Fruit fly (Drosophila melanogaster): ENCODE measurements around the gene Nmdmc.

Nmdmc gene

DNA sequence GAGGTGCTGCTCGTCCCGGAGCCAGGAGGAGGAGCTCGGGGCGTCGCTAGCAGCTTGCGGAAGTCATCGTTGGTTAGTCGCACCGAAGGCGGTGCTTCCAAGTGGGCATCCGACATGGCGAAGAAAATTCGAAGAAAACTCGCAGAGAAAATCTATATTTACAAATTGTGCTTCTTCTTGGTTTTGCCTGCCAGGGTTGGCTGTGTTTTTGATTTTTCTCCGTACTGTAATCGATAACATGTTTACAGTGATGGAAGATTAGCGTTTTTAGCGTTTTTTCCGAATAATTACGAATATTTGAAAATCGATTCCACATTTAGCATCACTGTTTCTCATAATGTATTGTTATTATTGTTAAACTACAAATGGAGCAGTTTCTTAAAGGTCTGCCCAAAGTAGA, 14.5 kb upstream of the Nmdmc start, which contains the start of the genes beag and Ada (continued):
- TF ChIP-seq crc (GFP tag; optimal IDR thresholded peaks at IDR 0.05), result no peak
- TF ChIP-seq wdn (GFP tag; IDR thresholded peaks at IDR 0.05), result no peak
- no peak for TF ChIP-seq CG6654 (GFP tag; optimal IDR thresholded peaks at IDR 0.05)
- TF ChIP-seq CG4404 (GFP tag; IDR thresholded peaks at IDR 0.05), result no peak
- TF ChIP-seq ERR (GFP tag; optimal IDR thresholded peaks at IDR 0.05), result peak; percentile 2
- TF ChIP-seq Ssrp (tag; optimal IDR thresholded peaks at IDR 0.05), result peak; percentile 16
- no peak for TF ChIP-seq D19A (tag; optimal IDR thresholded peaks at IDR 0.05)
- TF ChIP-seq nom (GFP tag; optimal IDR thresholded peaks at IDR 0.05), result peak; percentile 7
- TF ChIP-seq CG4360 (GFP tag; IDR thresholded peaks at IDR 0.05), result no peak
- TF ChIP-seq so (GFP tag; IDR thresholded peaks at IDR 0.05), result peak; percentile 39; the same call in 1 of the 3 replicates
- TF ChIP-seq fu2 (GFP tag; optimal IDR thresholded peaks at IDR 0.05), result peak; percentile 29
- TF ChIP-seq trem (tag; optimal IDR thresholded peaks at IDR 0.05), result peak; percentile 51
- no peak for TF ChIP-seq HHEX (GFP tag; optimal IDR thresholded peaks at IDR 0.05)
- TF ChIP-seq Sry-δ (GFP tag; optimal IDR thresholded peaks at IDR 0.05), result peak; percentile 69
- peak; percentile 5 for TF ChIP-seq CrebB (tag; optimal IDR thresholded peaks at IDR 0.05)
- peak; percentile 8 for TF ChIP-seq CG10543 (GFP tag; optimal IDR thresholded peaks at IDR 0.05)
- TF ChIP-seq amos (GFP tag; IDR thresholded peaks at IDR 0.05; ENCODE audit: partially characterized antibody), result peak; percentile 41; the same call in 1 of the 2 replicates
- TF ChIP-seq dpn (GFP tag; optimal IDR thresholded peaks at IDR 0.05), result peak; percentile 22 to 64
- TF ChIP-seq row (GFP tag; IDR thresholded peaks at IDR 0.05), result peak; percentile 87
- peak; percentile 52 for TF ChIP-seq CG10462 (GFP tag; optimal IDR thresholded peaks at IDR 0.05)
- TF ChIP-seq CG15601 (tag; optimal IDR thresholded peaks at IDR 0.05), result peak; percentile 39
- peak; percentile 91 for TF ChIP-seq MESR4 (GFP tag; optimal IDR thresholded peaks at IDR 0.05)
- TF ChIP-seq kay (GFP tag; optimal IDR thresholded peaks at IDR 0.05), result no peak
- peak; percentile 34; the same call in 1 of the 3 replicates for TF ChIP-seq CG14860 (GFP tag; IDR thresholded peaks at IDR 0.05; ENCODE audit: partially characterized antibody)
- TF ChIP-seq bab2 (GFP tag; optimal IDR thresholded peaks at IDR 0.05), result no peak
- peak; percentile 83 for TF ChIP-seq CG3281 (GFP tag; optimal IDR thresholded peaks at IDR 0.05)
- peak; percentile 81 for TF ChIP-seq CG2120 (GFP tag; optimal IDR thresholded peaks at IDR 0.05)
- TF ChIP-seq pan (optimal IDR thresholded peaks at IDR 0.05), result no peak
- TF ChIP-seq pan (GFP tag; optimal IDR thresholded peaks at IDR 0.05 in 1 of 2, IDR thresholded peaks at IDR 0.05 in 1 of 2), result peak in 1 of 2 experiments; percentile 22
- no peak for TF ChIP-seq Side (GFP tag; optimal IDR thresholded peaks at IDR 0.05)
- TF ChIP-seq CG5953 (GFP tag; IDR thresholded peaks at IDR 0.05), result no peak
- peak; percentile 74 for TF ChIP-seq CG13287 (GFP tag; IDR thresholded peaks at IDR 0.05; ENCODE audit: partially characterized antibody)
- peak; percentile 6 for TF ChIP-seq Hr3 (GFP tag; optimal IDR thresholded peaks at IDR 0.05)
- TF ChIP-seq CG2678 (tag; optimal IDR thresholded peaks at IDR 0.05), result no peak
- TF ChIP-seq CG4730 (GFP tag; IDR thresholded peaks at IDR 0.05), result peak; percentile 8; the same call in 1 of the 2 replicates
- TF ChIP-seq Sin3A (optimal IDR thresholded peaks at IDR 0.05), result peak; percentile 28
- TF ChIP-seq Stat92E (GFP tag; optimal IDR thresholded peaks at IDR 0.05), result peak in 1 of 3 experiments; percentile 59
- TF ChIP-seq Hr78 (GFP tag; optimal IDR thresholded peaks at IDR 0.05), result no peak
- TF ChIP-seq dmrt11E (tag; optimal IDR thresholded peaks at IDR 0.05), result peak; percentile 23
- no peak for TF ChIP-seq gt (GFP tag; IDR thresholded peaks at IDR 0.05)
- no peak for TF ChIP-seq lov (optimal IDR thresholded peaks at IDR 0.05)
- TF ChIP-seq lov (GFP tag; IDR thresholded peaks at IDR 0.05), result no peak
- TF ChIP-seq CG7372 (GFP tag; IDR thresholded peaks at IDR 0.05), result 0 out of 2 replicates have a peak, but pooled peaks have one; percentile 26
- 0 out of 2 replicates have a peak, but pooled peaks have one; percentile 15 for TF ChIP-seq CG32767 (GFP tag; IDR thresholded peaks at IDR 0.05)
- TF ChIP-seq CG1603 (tag; optimal IDR thresholded peaks at IDR 0.05), result peak; percentile 64
- peak; percentile 67 for TF ChIP-seq lilli (GFP tag; optimal IDR thresholded peaks at IDR 0.05)
- peak; percentile 54 for TF ChIP-seq jumu (GFP tag; optimal IDR thresholded peaks at IDR 0.05)
- peak; percentile 55; the same call in 2 of the 3 replicates for TF ChIP-seq dysf (GFP tag; IDR thresholded peaks at IDR 0.05)
- TF ChIP-seq croc (GFP tag; conservative IDR thresholded peaks at IDR 0.05), result no peak
- TF ChIP-seq Fer2 (tag; optimal IDR thresholded peaks at IDR 0.05), result peak; percentile 26
- TF ChIP-seq danr (GFP tag; IDR thresholded peaks at IDR 0.05), result no peak

Measured in whole organism, embryonic.